Worm (Caenorhabditis elegans): ENCODE data around the gene Y42H9AR.4.
"Not testable (repeated sequence)": the region's sequence is repeated elsewhere in the genome, so short reads cannot be mapped to it uniquely, and the experiment has no call there.

The Y42H9AR.4 gene

DNA sequence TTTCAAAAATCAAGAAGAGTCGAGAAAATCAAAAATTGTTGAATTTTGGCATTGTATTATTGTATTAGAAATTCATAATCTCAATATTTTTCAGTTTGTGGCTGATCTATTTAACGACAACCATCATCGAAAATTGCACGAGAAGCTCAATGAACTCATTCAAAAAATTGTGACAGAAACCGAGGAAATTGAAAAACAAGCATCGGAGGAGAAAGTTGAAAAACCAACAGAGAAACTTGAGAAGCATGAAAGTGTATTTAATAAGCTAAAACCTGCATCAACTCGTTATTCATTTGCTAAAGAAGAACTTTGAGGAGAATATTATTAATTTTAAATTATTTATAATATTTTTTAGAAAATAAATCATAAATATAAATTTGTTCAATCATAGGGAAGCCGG, 14.9 kb upstream of the Y42H9AR.4 start, which contains the start of gene ceph-41:
TSS of gene ceph-41 (plus strand) at position 301 of the 400 bp plus-strand sequence.
- TF ChIP-seq jun-1 (tag; optimal IDR thresholded peaks at IDR 0.05) (no peak), aly-2 (tag; optimal IDR thresholded peaks at IDR 0.05) (no peak), daf-16 (GFP tag; optimal IDR thresholded peaks at IDR 0.05) (no peak), daf-16 (tag; optimal IDR thresholded peaks at IDR 0.05) (no peak), lin-29 (GFP tag; IDR thresholded peaks at IDR 0.05) (no peak), dve-1 (tag; optimal IDR thresholded peaks at IDR 0.05; ENCODE audit: insufficient read depth) (no peak), nhr-237 (tag; optimal IDR thresholded peaks at IDR 0.05) (no peak)

DNA sequence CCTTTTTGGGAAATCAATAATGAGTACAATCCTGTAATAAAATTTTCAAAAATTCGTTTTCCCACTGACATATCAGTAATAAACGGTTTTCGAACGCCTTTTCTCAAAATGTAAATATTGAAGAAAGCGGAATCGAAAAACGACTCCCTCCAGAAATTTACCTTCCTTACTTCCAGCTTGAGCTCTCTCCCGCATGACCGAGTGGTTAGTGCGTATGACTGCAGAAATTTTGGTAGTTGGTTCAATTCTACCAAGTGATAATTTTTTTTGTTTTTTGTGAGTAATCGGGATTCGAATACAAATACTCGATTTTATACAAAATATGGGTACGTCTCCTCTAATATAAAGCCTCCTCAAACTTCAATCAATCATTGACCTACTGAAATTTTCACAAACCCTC, 11.5 kb upstream of the Y42H9AR.4 start:
- TF ChIP-seq F26F4.8 (GFP tag; conservative IDR thresholded peaks at IDR 0.05) (0 out of 2 replicates have a peak, but pooled peaks have one; percentile 33), egl-43 (GFP tag; IDR thresholded peaks at IDR 0.05) (peak; percentile 59; the same call in 1 of the 2 replicates), snpc-1.2 (GFP tag; IDR thresholded peaks at IDR 0.05) (peak; percentile 63), dmd-8 (GFP tag; IDR thresholded peaks at IDR 0.05) (0 out of 2 replicates have a peak, but pooled peaks have one; percentile 16), vab-7 (GFP tag; IDR thresholded peaks at IDR 0.05) (peak; percentile 47; the same call in 1 of the 2 replicates), lim-7 (GFP tag; IDR thresholded peaks at IDR 0.05) (peak; percentile 76), Y105C5A.15 (GFP tag; IDR thresholded peaks at IDR 0.05) (0 out of 2 replicates have a peak, but pooled peaks have one; percentile 23)

DNA sequence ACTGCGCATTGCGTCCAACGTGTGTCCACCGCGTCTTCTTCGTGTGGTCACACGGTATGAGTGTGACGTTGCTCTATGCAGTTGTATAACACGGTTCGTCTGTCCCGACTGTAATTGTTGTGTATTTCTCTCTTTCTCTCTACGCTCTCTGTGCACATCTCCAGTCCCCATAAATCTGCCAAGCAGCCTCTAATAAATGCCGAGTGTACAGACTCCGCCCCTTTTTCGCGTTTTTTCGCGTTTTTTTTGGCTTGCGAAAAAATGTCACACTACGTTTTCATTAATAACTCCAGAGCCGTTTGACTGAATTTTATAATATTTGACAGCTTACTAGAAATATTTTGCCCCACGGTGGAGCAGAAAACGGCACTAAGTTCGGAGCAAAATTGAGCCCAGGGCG, 10.3 kb upstream of the Y42H9AR.4 start, which contains the start of gene erp-44.3:
TSS of gene erp-44.3 (plus strand) at position 301 of the 400 bp plus-strand sequence.
- not testable (repeated sequence) for TF ChIP-seq daf-16 (GFP tag; optimal IDR thresholded peaks at IDR 0.05); daf-16 (tag; optimal IDR thresholded peaks at IDR 0.05); set-16 (GFP tag; IDR thresholded peaks at IDR 0.05); F10B5.3 (tag; optimal IDR thresholded peaks at IDR 0.05)

DNA sequence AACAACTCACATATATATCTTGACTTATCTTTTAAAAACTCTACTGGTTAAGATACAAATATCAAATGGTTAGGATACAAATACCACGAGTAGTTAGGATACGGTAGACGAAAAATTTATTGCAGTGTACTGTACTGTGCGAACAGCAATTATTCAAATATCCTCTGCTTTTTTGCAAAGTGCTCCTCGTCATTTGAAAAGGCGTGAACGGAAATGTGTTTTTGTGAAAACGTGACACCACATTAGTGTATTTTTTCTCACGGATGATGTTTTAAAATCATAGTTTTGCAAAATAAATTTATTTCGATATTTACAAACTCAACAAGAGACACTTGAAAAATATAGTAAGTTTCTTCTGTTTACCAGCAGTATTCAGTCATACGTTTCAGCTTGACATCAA, 6.8 kb upstream of the Y42H9AR.4 start, which contains the start of gene F42G8.8:
TSS of gene F42G8.8 (plus strand) at position 301 of the 400 bp plus-strand sequence.
- TF ChIP-seq dmd-8 (GFP tag; IDR thresholded peaks at IDR 0.05) (no peak), set-16 (GFP tag; IDR thresholded peaks at IDR 0.05) (no peak), lim-7 (GFP tag; IDR thresholded peaks at IDR 0.05) (no peak), hmg-1.1 (GFP tag; IDR thresholded peaks at IDR 0.05) (no peak), Y5F2A.4 (GFP tag; optimal IDR thresholded peaks at IDR 0.05) (no peak), fos-1 (tag; optimal IDR thresholded peaks at IDR 0.05) (no peak), zip-11 (GFP tag; IDR thresholded peaks at IDR 0.05) (no peak), egl-27 (tag; optimal IDR thresholded peaks at IDR 0.05) (no peak), mxl-2 (GFP tag; conservative IDR thresholded peaks at IDR 0.05) (no peak), nhr-237 (tag; optimal IDR thresholded peaks at IDR 0.05) (no peak), sdz-12 (GFP tag; optimal IDR thresholded peaks at IDR 0.05) (no peak)

DNA sequence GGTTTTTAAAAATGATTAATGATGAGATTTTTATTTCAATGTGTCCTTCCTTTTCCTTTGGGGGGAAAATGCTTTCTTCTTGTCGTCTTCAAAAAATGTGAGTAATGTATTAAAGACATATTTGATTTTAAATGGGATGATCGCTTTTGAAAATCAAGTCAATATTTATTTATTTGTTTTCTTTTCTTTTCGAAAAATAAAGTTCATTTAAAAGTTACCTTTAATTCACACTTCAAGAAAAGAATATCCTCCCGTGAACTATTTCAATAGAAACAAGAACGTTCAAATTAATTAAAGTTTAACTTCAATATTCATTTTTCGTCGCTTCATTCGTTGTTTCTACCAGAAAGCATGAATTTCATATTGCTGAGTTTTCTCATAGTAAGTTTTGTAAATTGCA, 3.4 kb upstream of the Y42H9AR.4 start, which contains the start of gene irld-8:
TSS of gene irld-8 (plus strand) at position 301 of the 400 bp plus-strand sequence.
- TF ChIP-seq hmg-1.1 (GFP tag; IDR thresholded peaks at IDR 0.05) (no peak), aha-1 (tag) (peak; percentile 79)

DNA sequence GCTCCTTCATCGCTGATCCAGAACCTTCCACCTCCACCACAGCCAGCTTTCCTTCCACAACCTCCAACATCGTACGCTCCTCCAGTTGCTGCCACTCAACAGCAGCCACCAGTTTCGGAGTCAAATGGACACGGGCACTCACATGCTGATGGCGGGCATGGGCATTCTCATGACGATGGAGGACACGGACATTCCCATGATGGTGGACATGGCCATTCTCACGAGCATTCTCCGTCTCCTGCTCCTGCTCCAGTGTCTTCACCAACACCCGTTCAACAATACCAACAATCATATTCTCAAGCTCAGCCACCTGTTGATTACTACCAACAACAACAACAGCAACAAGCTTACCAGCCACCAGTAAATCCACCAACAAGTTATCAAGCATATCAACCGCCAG, 2.5 kb upstream of the Y42H9AR.4 start:
- peak in 1 of 2 experiments; percentile 94 for TF ChIP-seq unc-62 (GFP tag; optimal IDR thresholded peaks at IDR 0.05 in 1 of 2)
- no peak for TF ChIP-seq unc-62 (tag; optimal IDR thresholded peaks at IDR 0.05)
- TF ChIP-seq R02D3.7 (tag; optimal IDR thresholded peaks at IDR 0.05) = no peak

DNA sequence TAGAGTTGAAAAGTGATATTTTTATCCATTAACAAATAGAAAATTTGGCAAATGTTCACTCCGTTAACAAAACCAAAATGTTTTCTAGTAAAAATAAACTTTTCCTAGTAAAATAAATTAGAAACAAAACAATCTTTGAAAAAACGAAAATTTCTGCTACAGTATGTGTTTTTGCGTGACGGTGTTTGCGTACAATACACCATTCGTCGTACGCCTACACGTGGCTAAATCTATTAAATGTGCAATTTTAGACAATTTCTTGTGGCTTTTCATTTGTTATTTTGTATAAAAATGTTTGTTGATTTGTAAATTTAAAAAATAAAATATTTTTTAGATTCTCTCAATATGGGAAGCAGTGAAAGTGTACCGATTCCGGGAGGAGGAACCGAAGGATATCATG, 1.1 kb upstream of the Y42H9AR.4 start, which contains the start of gene Y42H9AR.1:
TSS of gene Y42H9AR.1 (plus strand) at position 233 of the 400 bp plus-strand sequence.
- no peak for TF ChIP-seq ceh-44 (GFP tag; IDR thresholded peaks at IDR 0.05)
- TF ChIP-seq lsy-2 (tag; optimal IDR thresholded peaks at IDR 0.05) = peak in 1 of 2 experiments; percentile 37
- TF ChIP-seq nhr-77 (tag; optimal IDR thresholded peaks at IDR 0.05) = no peak
- TF ChIP-seq saeg-2 (GFP tag; IDR thresholded peaks at IDR 0.05) = no peak
- TF ChIP-seq mes-2 (tag; optimal IDR thresholded peaks at IDR 0.05; ENCODE audit: poor library complexity, severe bottlenecking) = peak; percentile 24
- peak; percentile 64 for TF ChIP-seq hlh-30 (tag; optimal IDR thresholded peaks at IDR 0.05; ENCODE audit: insufficient read depth)
- TF ChIP-seq dpl-1 (GFP tag; optimal IDR thresholded peaks at IDR 0.05) = peak; percentile 52
- TF ChIP-seq zfp-3 (GFP tag; conservative IDR thresholded peaks at IDR 0.05) = no peak
- TF ChIP-seq hmg-1.1 (GFP tag; IDR thresholded peaks at IDR 0.05) = 0 out of 2 replicates have a peak, but pooled peaks have one; percentile 3
- no peak for TF ChIP-seq madf-9 (GFP tag; conservative IDR thresholded peaks at IDR 0.05)
- peak; percentile 40 for TF ChIP-seq T20F7.1 (GFP tag; optimal IDR thresholded peaks at IDR 0.05)
- peak in 1 of 2 experiments; percentile 57 for TF ChIP-seq mdl-1 (tag; optimal IDR thresholded peaks at IDR 0.05)
- TF ChIP-seq rbr-2 (tag; optimal IDR thresholded peaks at IDR 0.05) = no peak
- no peak for TF ChIP-seq zip-11 (GFP tag; IDR thresholded peaks at IDR 0.05)

Measured in whole organism, L4 larva.